In genomic region chrIV:8824145-8824833, ce11 we compare ENCODE assay signal across 1 worm cellular context.
TF ChIP-seq lines count a peak whose summit lies in the region.

col-117 (minus strand) TSS chrIV:8824195.
col-3 (plus strand) TSS chrIV:8824783.

TF ChIP-seq in whole organism, L1 larva, 84 proteins besides CTCF, POLR2A, EP300 and RAD21 (continued from another document):
- peak; percentile 37 for TF ChIP-seq nhr-19 (GFP tag; conservative IDR thresholded peaks at IDR 0.05; lab: Robert Waterston, UW)
- no peak for TF ChIP-seq zip-4 (GFP tag; optimal IDR thresholded peaks at IDR 0.05; lab: Kevin White, UChicago)
- no peak for TF ChIP-seq C34B4.2 (tag; optimal IDR thresholded peaks at IDR 0.05; lab: Kevin White, UChicago)
- TF ChIP-seq pax-3 (tag; optimal IDR thresholded peaks at IDR 0.05; lab: Kevin White, UChicago), result no peak
- no peak for TF ChIP-seq hlh-4 (tag; optimal IDR thresholded peaks at IDR 0.05; lab: Kevin White, UChicago)
- peak; percentile 59 for TF ChIP-seq mep-1 (tag; optimal IDR thresholded peaks at IDR 0.05; lab: Kevin White, UChicago)
- no peak for TF ChIP-seq efl-1 (optimal IDR thresholded peaks at IDR 0.05; lab: Kevin White, UChicago)
- TF ChIP-seq efl-1 (GFP tag; optimal IDR thresholded peaks at IDR 0.05 in 1 of 2; lab: Kevin White, UChicago), result no peak
- no peak for TF ChIP-seq unc-98 (GFP tag; IDR thresholded peaks at IDR 0.05; lab: Robert Waterston, UW)
- no peak for TF ChIP-seq dsc-1 (tag; optimal IDR thresholded peaks at IDR 0.05; lab: Kevin White, UChicago)
- peak in 1 of 2 experiments; percentile 1 for TF ChIP-seq lin-35 (GFP tag; optimal IDR thresholded peaks at IDR 0.05; lab: Kevin White, UChicago)
- TF ChIP-seq nhr-84 (tag; optimal IDR thresholded peaks at IDR 0.05; lab: Kevin White, UChicago), result no peak
- no peak for TF ChIP-seq egl-13 (tag; optimal IDR thresholded peaks at IDR 0.05; lab: Kevin White, UChicago)
- no peak for TF ChIP-seq nhr-237 (tag; optimal IDR thresholded peaks at IDR 0.05; lab: Kevin White, UChicago)
- TF ChIP-seq nhr-85 (tag; lab: Kevin White, UChicago), result peak; percentile 98
- no peak for TF ChIP-seq mab-9 (GFP tag; IDR thresholded peaks at IDR 0.05; lab: Robert Waterston, UW)
- no peak for TF ChIP-seq alr-1 (tag; optimal IDR thresholded peaks at IDR 0.05; lab: Kevin White, UChicago; ENCODE audit: borderline replicate concordance)
- no peak for TF ChIP-seq xbp-1 (tag; optimal IDR thresholded peaks at IDR 0.05; lab: Kevin White, UChicago)
- no peak for TF ChIP-seq aly-2 (tag; optimal IDR thresholded peaks at IDR 0.05; lab: Kevin White, UChicago)
- peak; percentile 6 for TF ChIP-seq swsn-7 (tag; optimal IDR thresholded peaks at IDR 0.05; lab: Kevin White, UChicago)
- peak; percentile 8 for TF ChIP-seq vab-15 (tag; optimal IDR thresholded peaks at IDR 0.05; lab: Kevin White, UChicago)
- peak in 1 of 3 experiments; percentile 26 for TF ChIP-seq dpl-1 (GFP tag; optimal IDR thresholded peaks at IDR 0.05; lab: Kevin White, UChicago)
